Worm (Caenorhabditis elegans) whole organism, L1 larva: ENCODE results near the gene F46E10.3.

ENCODE experiments used
- C04F5.9 ChIP-seq: sonication (generic microtip); optimal IDR thresholded peaks from 2 replicates; lab custom pipeline; 2016; ENCODE audit warnings: missing genetic modification characterization, missing compliant biosample characterization
- C16A3.4 ChIP-seq: fragments of 150-350 bp; optimal IDR thresholded peaks from 2 replicates; lab custom pipeline; 2014; ENCODE audit warnings: missing biosample characterization, missing genetic modification characterization
- F16B12.6 ChIP-seq: fragments of 150-350 bp; optimal IDR thresholded peaks from 2 replicates; lab custom pipeline; 2014; ENCODE audit warnings: missing biosample characterization, missing genetic modification characterization
- Y116A8C.19 ChIP-seq: sonication (generic microtip); optimal IDR thresholded peaks from 2 replicates; lab custom pipeline; 2016; ENCODE audit warnings: missing compliant biosample characterization, missing genetic modification characterization, borderline replicate concordance
- alr-1 ChIP-seq: fragments of 200-800 bp; sonication (Bioruptor generic); optimal IDR thresholded peaks from 2 replicates; lab custom pipeline; 2018; ENCODE audit warnings: borderline replicate concordance, mild to moderate bottlenecking, missing genetic modification characterization, missing compliant biosample characterization
- aly-2 ChIP-seq: fragments of 150-350 bp; optimal IDR thresholded peaks from 2 replicates; lab custom pipeline; 2014; ENCODE audit warnings: missing biosample characterization, missing genetic modification characterization
- ama-1 ChIP-seq: fragments of 150-350 bp; optimal IDR thresholded peaks from 2 replicates; lab custom pipeline; 2014
- ceh-63 ChIP-seq: fragments of 200-800 bp; sonication (Bioruptor generic); optimal IDR thresholded peaks from 2 replicates; lab custom pipeline; 2018; ENCODE audit warnings: mild to moderate bottlenecking, missing genetic modification characterization, missing compliant biosample characterization
- ceh-8 ChIP-seq: fragments of 200-800 bp; sonication (Bioruptor generic); optimal IDR thresholded peaks from 2 replicates; lab custom pipeline; 2018; ENCODE audit warnings: mild to moderate bottlenecking, missing genetic modification characterization, moderate library complexity, missing compliant biosample characterization
- ceh-90 ChIP-seq: sonication (generic microtip); optimal IDR thresholded peaks from 2 replicates; lab custom pipeline; 2016; ENCODE audit warnings: missing genetic modification characterization, missing compliant biosample characterization
- dpl-1 ChIP-seq, 3 experiments: fragments of 150-350 bp in 2 of 3; sonication (generic microtip) in 1 of 3; optimal IDR thresholded peaks; 2 replicates each; lab custom pipeline; 2014 to 2017; ENCODE audit warnings: missing biosample characterization in 3 of 3, missing genetic modification characterization in 3 of 3, missing genetic modification reagents in 3 of 3
- dsc-1 ChIP-seq: sonication (generic microtip); optimal IDR thresholded peaks from 2 replicates; lab custom pipeline; 2016; ENCODE audit warnings: mild to moderate bottlenecking, missing genetic modification characterization, missing compliant biosample characterization
- efl-1 ChIP-seq, 4 experiments: fragments of 150-350 bp; optimal IDR thresholded peaks in 3 of 4; peaks in 1 of 4; 1 replicate in 1 of 4; 2 replicates in 3 of 4; lab custom pipeline; 2014; ENCODE audit warnings: missing biosample characterization in 2 of 4, missing genetic modification characterization in 2 of 4, missing genetic modification reagents in 2 of 4
- efl-3 ChIP-seq: fragments of 200-800 bp; sonication (Bioruptor generic); optimal IDR thresholded peaks from 2 replicates; lab custom pipeline; 2018; ENCODE audit warnings: mild to moderate bottlenecking, missing genetic modification characterization, missing compliant biosample characterization
- elt-2 ChIP-seq: sonication (generic microtip); optimal IDR thresholded peaks from 2 replicates; lab custom pipeline; 2016; ENCODE audit warnings: missing genetic modification characterization, mild to moderate bottlenecking, inconsistent platforms, missing compliant biosample characterization, missing genetic modification reagents
- ets-5 ChIP-seq: fragments of 200-800 bp; sonication (Bioruptor generic); IDR thresholded peaks from 2 replicates; pipeline ENCODE4 v1.3.6; 2022; ENCODE audit warnings: missing genetic modification characterization, missing compliant biosample characterization
- fkh-10 ChIP-seq: sonication (generic microtip); optimal IDR thresholded peaks from 2 replicates; lab custom pipeline; 2017; ENCODE audit warnings: missing biosample characterization, missing genetic modification reagents, missing genetic modification characterization
- grh-1 ChIP-seq: fragments of 200-800 bp; sonication (Bioruptor generic); IDR thresholded peaks from 2 replicates; pipeline ENCODE4 v1.3.6; 2022; ENCODE audit warnings: missing genetic modification reagents, missing genetic modification characterization, missing compliant biosample characterization
- irx-1 ChIP-seq: sonication (generic microtip); optimal IDR thresholded peaks from 2 replicates; lab custom pipeline; 2016; ENCODE audit warnings: missing genetic modification characterization, missing compliant biosample characterization
- isw-1 ChIP-seq: fragments of 200-800 bp; sonication (Bioruptor generic); IDR thresholded peaks from 2 replicates; pipeline ENCODE4 v1.3.6; 2022; ENCODE audit warnings: missing genetic modification characterization, missing compliant biosample characterization
- lin-13 ChIP-seq: fragments of 150-350 bp; optimal IDR thresholded peaks from 2 replicates; lab custom pipeline; 2014; ENCODE audit warnings: missing biosample characterization, missing genetic modification reagents, missing genetic modification characterization
- lin-14 ChIP-seq: fragments of 200-800 bp; sonication (Bioruptor generic); optimal IDR thresholded peaks from 2 replicates; lab custom pipeline; 2018; ENCODE audit warnings: mild to moderate bottlenecking, missing genetic modification characterization, moderate library complexity, missing compliant biosample characterization
- lin-15B ChIP-seq: fragments of 150-350 bp; sonication (generic microtip); optimal IDR thresholded peaks from 3 replicates; lab custom pipeline; 2014; ENCODE audit warnings: missing biosample characterization, missing genetic modification characterization
- lin-35 ChIP-seq, 2 experiments: fragments of 150-350 bp; optimal IDR thresholded peaks; 2 replicates each; lab custom pipeline; 2014; ENCODE audit warnings: missing biosample characterization in 2 of 2, missing genetic modification characterization in 2 of 2, missing genetic modification reagents in 2 of 2
- lsy-2 ChIP-seq, 2 experiments: fragments of 150-350 bp; optimal IDR thresholded peaks; 2 replicates each; lab custom pipeline; 2014; ENCODE audit warnings: missing biosample characterization in 2 of 2, missing genetic modification characterization in 2 of 2
- mdl-1 ChIP-seq, 2 experiments: fragments of 150-350 bp; optimal IDR thresholded peaks; 2 replicates each; lab custom pipeline; 2014 to 2017; ENCODE audit warnings: missing biosample characterization in 2 of 2, missing genetic modification characterization in 2 of 2, inconsistent platforms in 1 of 2
- mef-2 ChIP-seq: fragments of 150-350 bp; optimal IDR thresholded peaks from 2 replicates; lab custom pipeline; 2014; ENCODE audit warnings: missing biosample characterization, missing genetic modification characterization
- nhr-19 ChIP-seq: fragments of 200-800 bp; sonication (Bioruptor generic); conservative IDR thresholded peaks from 2 replicates; pipeline ENCODE4 v1.3.6; 2022; ENCODE audit warnings: missing genetic modification characterization, missing compliant biosample characterization
- nhr-20 ChIP-seq: sonication (generic microtip); optimal IDR thresholded peaks from 2 replicates; lab custom pipeline; 2016; ENCODE audit warnings: mild to moderate bottlenecking, missing genetic modification characterization, missing compliant biosample characterization
- nhr-237 ChIP-seq: fragments of 150-350 bp; optimal IDR thresholded peaks from 2 replicates; lab custom pipeline; 2014; ENCODE audit warnings: missing biosample characterization, missing genetic modification characterization
- nhr-71 ChIP-seq: sonication (generic microtip); optimal IDR thresholded peaks from 2 replicates; lab custom pipeline; 2016; ENCODE audit warnings: mild to moderate bottlenecking, missing genetic modification characterization, moderate library complexity, missing compliant biosample characterization
- nhr-76 ChIP-seq: sonication (generic microtip); optimal IDR thresholded peaks from 2 replicates; lab custom pipeline; 2017; ENCODE audit warnings: missing biosample characterization, missing genetic modification characterization
- nhr-84 ChIP-seq: sonication (generic microtip); optimal IDR thresholded peaks from 2 replicates; lab custom pipeline; 2017; ENCODE audit warnings: missing biosample characterization, missing genetic modification characterization
- nhr-85 ChIP-seq: sonication (generic microtip); peaks from one replicate; lab custom pipeline; 2016; ENCODE audit warnings: missing genetic modification characterization, inconsistent platforms, missing compliant biosample characterization
- nhr-90 ChIP-seq: sonication (generic microtip); optimal IDR thresholded peaks from 2 replicates; lab custom pipeline; 2016; ENCODE audit warnings: mild to moderate bottlenecking, missing genetic modification characterization, missing compliant biosample characterization; ENCODE audit not compliant: poor library complexity
- pag-3 ChIP-seq: sonication (generic microtip); optimal IDR thresholded peaks from 2 replicates; lab custom pipeline; 2017; ENCODE audit warnings: missing genetic modification characterization, mild to moderate bottlenecking, missing compliant biosample characterization, antibody characterized with exemption, borderline replicate concordance; ENCODE audit not compliant: insufficient read depth
- pax-3 ChIP-seq: fragments of 200-800 bp; sonication (Bioruptor generic); optimal IDR thresholded peaks from 2 replicates; lab custom pipeline; 2018; ENCODE audit warnings: mild to moderate bottlenecking, missing genetic modification characterization, moderate library complexity, missing compliant biosample characterization
- pqm-1 ChIP-seq: sonication (generic microtip); optimal IDR thresholded peaks from 3 replicates; lab custom pipeline; 2017; ENCODE audit warnings: missing biosample characterization, missing genetic modification characterization
- rnt-1 ChIP-seq: sonication (generic microtip); optimal IDR thresholded peaks from 2 replicates; lab custom pipeline; 2016; ENCODE audit warnings: mild to moderate bottlenecking, missing genetic modification characterization, moderate library complexity, missing compliant biosample characterization
- skn-1 ChIP-seq: fragments of 150-350 bp; optimal IDR thresholded peaks from 2 replicates; lab custom pipeline; 2014; ENCODE audit warnings: missing biosample characterization, missing genetic modification characterization
- snpc-4 ChIP-seq: fragments of 150-350 bp; optimal IDR thresholded peaks from 2 replicates; lab custom pipeline; 2014; ENCODE audit warnings: missing biosample characterization, missing genetic modification characterization
- sox-4 ChIP-seq: sonication (generic microtip); optimal IDR thresholded peaks from 2 replicates; lab custom pipeline; 2016; ENCODE audit warnings: missing genetic modification characterization, missing compliant biosample characterization
- sptf-1 ChIP-seq: fragments of 150-350 bp; optimal IDR thresholded peaks from 2 replicates; lab custom pipeline; 2014; ENCODE audit warnings: missing biosample characterization, missing genetic modification characterization
- swsn-7 ChIP-seq: sonication (generic microtip); optimal IDR thresholded peaks from 2 replicates; lab custom pipeline; 2016; ENCODE audit warnings: missing genetic modification characterization, missing compliant biosample characterization
- tbx-2 ChIP-seq: sonication (generic microtip); optimal IDR thresholded peaks from 2 replicates; lab custom pipeline; 2016; ENCODE audit warnings: missing genetic modification characterization, missing compliant biosample characterization
- tlp-1 ChIP-seq: fragments of 150-350 bp; optimal IDR thresholded peaks from 2 replicates; lab custom pipeline; 2014; ENCODE audit warnings: missing biosample characterization, missing genetic modification characterization
- unc-130 ChIP-seq: fragments of 150-350 bp; optimal IDR thresholded peaks from 2 replicates; lab custom pipeline; 2017; ENCODE audit warnings: missing biosample characterization, missing genetic modification characterization, inconsistent platforms
- unc-62 ChIP-seq: fragments of 150-350 bp; optimal IDR thresholded peaks from 2 replicates; lab custom pipeline; 2014; ENCODE audit warnings: missing biosample characterization, missing genetic modification reagents, missing genetic modification characterization
- unc-86 ChIP-seq: sonication (generic microtip); optimal IDR thresholded peaks from 2 replicates; lab custom pipeline; 2016; ENCODE audit warnings: missing genetic modification characterization, missing compliant biosample characterization
- vab-15 ChIP-seq: sonication (generic microtip); optimal IDR thresholded peaks from 2 replicates; lab custom pipeline; 2017; ENCODE audit warnings: missing genotype, mild to moderate bottlenecking, missing genetic modification characterization, missing compliant biosample characterization

Gene F46E10.3

DNA sequence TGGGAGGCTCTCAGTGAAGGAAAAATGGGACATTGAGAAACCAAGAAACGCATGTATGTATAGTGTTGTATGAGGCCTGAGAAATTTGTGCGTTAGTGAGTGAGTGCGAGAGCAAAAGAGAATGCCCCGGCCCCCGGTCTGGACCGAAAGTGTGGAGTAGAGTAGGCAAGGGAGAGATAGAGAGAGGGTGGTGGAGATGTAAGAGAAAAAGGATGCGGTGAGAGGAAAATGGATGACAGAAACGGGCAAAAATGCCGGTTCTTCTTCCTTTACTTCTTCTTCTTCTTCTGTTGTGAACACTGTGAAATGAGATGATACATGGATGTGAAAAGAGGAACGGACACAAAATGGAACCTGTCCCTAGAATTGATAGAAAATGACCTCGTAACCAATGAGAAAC lies 20.2 kb downstream of the F46E10.3 start (continued):
- TF ChIP-seq nhr-20 (tag; lab: Kevin White, UChicago) (no peak), F16B12.6 (tag; lab: Kevin White, UChicago) (no peak), lin-14 (GFP tag; lab: Kevin White, UChicago) (peak; percentile 71), dpl-1 (GFP tag; optimal IDR thresholded peaks at IDR 0.05; lab: Kevin White, UChicago) (no peak), sptf-1 (tag; lab: Kevin White, UChicago) (no peak), nhr-76 (tag; lab: Kevin White, UChicago) (no peak), fkh-10 (GFP tag; lab: Kevin White, UChicago) (no peak), nhr-84 (tag; lab: Kevin White, UChicago) (no peak), snpc-4 (no peak), pax-3 (tag; lab: Kevin White, UChicago) (no peak), lsy-2 (tag; optimal IDR thresholded peaks at IDR 0.05; lab: Kevin White, UChicago) (peak in 1 of 2 experiments; percentile 48), lin-35 (GFP tag; optimal IDR thresholded peaks at IDR 0.05; lab: Kevin White, UChicago) (no peak), nhr-237 (tag; lab: Kevin White, UChicago) (no peak), mdl-1 (tag; optimal IDR thresholded peaks at IDR 0.05; lab: Kevin White, UChicago) (no peak)

DNA sequence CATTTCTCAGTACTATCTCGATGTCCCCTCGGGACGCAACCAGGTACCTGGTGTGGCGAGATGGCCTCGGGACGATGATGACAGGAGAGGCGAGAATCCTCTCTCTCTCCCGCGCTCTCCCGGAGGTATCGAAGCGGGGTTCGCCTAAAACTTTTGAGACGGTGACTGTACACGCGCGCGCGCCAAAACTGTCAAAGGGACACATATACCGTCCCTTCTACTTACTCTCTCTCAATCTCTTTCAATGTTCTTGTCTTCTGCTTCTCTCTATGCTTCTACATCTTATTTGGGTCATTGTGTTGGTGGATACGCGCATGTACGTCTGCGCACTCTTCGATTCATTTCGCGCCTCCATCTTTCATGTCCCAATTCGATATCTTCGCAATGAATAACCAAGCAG lies 23.8 kb downstream of the F46E10.3 start:
- TF ChIP-seq irx-1 (tag; lab: Kevin White, UChicago) (no peak), lin-15B (tag; lab: Kevin White, UChicago) (no peak), dsc-1 (no peak), pax-3 (tag; lab: Kevin White, UChicago) (no peak), nhr-76 (tag; lab: Kevin White, UChicago) (no peak), ceh-63 (no peak), tbx-2 (no peak), isw-1 (no peak), lin-14 (GFP tag; lab: Kevin White, UChicago) (peak; percentile 80), rnt-1 (tag; lab: Kevin White, UChicago) (no peak), alr-1 (no peak), ets-5 (GFP tag; lab: Robert Waterston, UW) (no peak), elt-2 (tag; lab: Kevin White, UChicago) (no peak), aly-2 (tag; lab: Kevin White, UChicago) (no peak), nhr-20 (tag; lab: Kevin White, UChicago) (peak; percentile 49), vab-15 (tag; lab: Kevin White, UChicago) (no peak), pag-3 (tag; lab: Kevin White, UChicago) (no peak), dpl-1 (GFP tag; optimal IDR thresholded peaks at IDR 0.05; lab: Kevin White, UChicago) (peak in 1 of 3 experiments; percentile 12), C04F5.9 (no peak), tlp-1 (tag; lab: Kevin White, UChicago) (no peak), nhr-85 (tag; lab: Kevin White, UChicago) (no peak), lin-13 (GFP tag; lab: Kevin White, UChicago) (no peak), pqm-1 (no peak), nhr-90 (tag; lab: Kevin White, UChicago) (peak; percentile 4), unc-62 (GFP tag; lab: Kevin White, UChicago) (no peak), unc-130 (tag; lab: Kevin White, UChicago) (no peak), sox-4 (tag; lab: Kevin White, UChicago) (no peak), nhr-237 (tag; lab: Kevin White, UChicago) (no peak), mef-2 (tag; lab: Kevin White, UChicago) (no peak), nhr-19 (GFP tag; lab: Robert Waterston, UW) (no peak), ceh-90 (tag; lab: Kevin White, UChicago) (no peak), F16B12.6 (tag; lab: Kevin White, UChicago) (no peak), swsn-7 (no peak), unc-86 (tag; lab: Kevin White, UChicago) (no peak), ama-1 (lab: Kevin White, UChicago) (no peak), nhr-71 (tag; lab: Kevin White, UChicago) (peak; percentile 32), efl-1 (optimal IDR thresholded peaks at IDR 0.05; lab: Kevin White, UChicago) (no peak), efl-1 (GFP tag; optimal IDR thresholded peaks at IDR 0.05 in 1 of 2; lab: Kevin White, UChicago) (peak in 1 of 2 experiments; percentile 77), lin-35 (GFP tag; optimal IDR thresholded peaks at IDR 0.05; lab: Kevin White, UChicago) (no peak), grh-1 (GFP tag; lab: Robert Waterston, UW) (no peak), Y116A8C.19 (tag; lab: Kevin White, UChicago) (no peak), efl-3 (GFP tag; lab: Kevin White, UChicago) (no peak), ceh-8 (GFP tag; lab: Kevin White, UChicago) (no peak), C16A3.4 (tag; lab: Kevin White, UChicago) (peak; percentile 2), skn-1 (tag; lab: Kevin White, UChicago) (peak; percentile 44), snpc-4 (no peak)
